Fruit fly (Drosophila melanogaster) whole organism, embryonic: ENCODE results near the gene Pisd.

Experiments
- ATbp ChIP-seq: fragments of 200-800 bp; sonication (Bioruptor generic); optimal IDR thresholded peaks from 2 replicates; lab custom pipeline; 2017; ENCODE audit warnings: missing biosample characterization, mild to moderate bottlenecking, missing genetic modification characterization, missing genetic modification reagents
- Awh ChIP-seq: fragments of 200-800 bp; sonication (Bioruptor generic); IDR thresholded peaks from 2 replicates; pipeline ENCODE4, ENCODE4 v1.3.6; 2022; ENCODE audit warnings: missing biosample characterization, missing genetic modification characterization
- Bteb2 ChIP-seq: fragments of 200-800 bp; sonication (Bioruptor generic); optimal IDR thresholded peaks from 2 replicates; lab custom pipeline; 2016; ENCODE audit warnings: missing biosample characterization, missing genetic modification characterization
- CG10267 ChIP-seq: fragments of 200-800 bp; sonication (Bioruptor generic); optimal IDR thresholded peaks from 2 replicates; lab custom pipeline; 2018; ENCODE audit warnings: missing biosample characterization, mild to moderate bottlenecking, missing genetic modification characterization, moderate library complexity
- CG10366 ChIP-seq: fragments of 200-800 bp; sonication (Bioruptor generic); IDR thresholded peaks from 2 replicates; pipeline ENCODE4 v1.3.6; 2022; ENCODE audit warnings: missing biosample characterization, missing genetic modification characterization
- CG10979 ChIP-seq: fragments of 200-800 bp; sonication (Bioruptor generic); optimal IDR thresholded peaks from 2 replicates; lab custom pipeline; 2018; ENCODE audit warnings: missing biosample characterization, mild to moderate bottlenecking, missing genetic modification characterization, moderate library complexity
- CG1233 ChIP-seq: fragments of 200-800 bp; sonication (Bioruptor generic); optimal IDR thresholded peaks from 4 replicates; lab custom pipeline; 2018; ENCODE audit warnings: missing biosample characterization, mild to moderate bottlenecking, missing genetic modification characterization
- CG12744 ChIP-seq: fragments of 200-800 bp; sonication (Bioruptor generic); optimal IDR thresholded peaks from 2 replicates; lab custom pipeline; 2016; ENCODE audit warnings: missing biosample characterization, missing genetic modification characterization
- CG13894 ChIP-seq: fragments of 200-800 bp; sonication (Bioruptor generic); optimal IDR thresholded peaks from 3 replicates; lab custom pipeline; 2018; ENCODE audit warnings: missing biosample characterization, mild to moderate bottlenecking, missing genetic modification characterization, moderate library complexity
- CG14965 ChIP-seq: fragments of 200-800 bp; sonication (Bioruptor generic); optimal IDR thresholded peaks from 2 replicates; lab custom pipeline; 2016; ENCODE audit warnings: missing biosample characterization, missing genetic modification characterization, borderline replicate concordance
- CG15514 ChIP-seq: fragments of 200-800 bp; sonication (Bioruptor generic); optimal IDR thresholded peaks from 3 replicates; lab custom pipeline; 2017; ENCODE audit warnings: missing biosample characterization, missing genetic modification characterization, mild to moderate bottlenecking, moderate library complexity, missing genetic modification reagents
- CG16863 ChIP-seq: fragments of 200-800 bp; sonication (Bioruptor generic); optimal IDR thresholded peaks from 3 replicates; lab custom pipeline; 2016; ENCODE audit warnings: missing biosample characterization, missing genetic modification characterization
- CG18599 ChIP-seq: fragments of 200-800 bp; sonication (Bioruptor generic); optimal IDR thresholded peaks from 3 replicates; lab custom pipeline; 2017; ENCODE audit warnings: missing biosample characterization, missing genetic modification characterization, mild to moderate bottlenecking, moderate library complexity, missing genetic modification reagents
- CG18764 ChIP-seq: fragments of 200-800 bp; sonication (Bioruptor generic); optimal IDR thresholded peaks from 3 replicates; lab custom pipeline; 2016; ENCODE audit warnings: missing biosample characterization, missing genetic modification characterization
- CG2116 ChIP-seq: fragments of 200-800 bp; sonication (Bioruptor generic); optimal IDR thresholded peaks from 3 replicates; lab custom pipeline; 2018; ENCODE audit warnings: missing biosample characterization, mild to moderate bottlenecking, missing genetic modification characterization
- CG2678 ChIP-seq: fragments of 200-800 bp; sonication (Bioruptor generic); optimal IDR thresholded peaks from 3 replicates; lab custom pipeline; 2019; ENCODE audit warnings: missing biosample characterization, mild to moderate bottlenecking, missing genetic modification characterization, moderate library complexity
- CG2889 ChIP-seq: fragments of 200-800 bp; sonication (Bioruptor generic); IDR thresholded peaks from 3 replicates; pipeline ENCODE4 v1.3.6; 2022; ENCODE audit warnings: missing biosample characterization, missing genetic modification characterization
- CG31224 ChIP-seq: fragments of 200-800 bp; sonication (Bioruptor generic); IDR thresholded peaks from 2 replicates; pipeline ENCODE4 v1.3.6; 2022; ENCODE audit warnings: missing biosample characterization, missing genetic modification characterization
- CG32772 ChIP-seq: fragments of 200-800 bp; sonication (Bioruptor generic); IDR thresholded peaks from 2 replicates; pipeline ENCODE4 v1.3.6; 2022; ENCODE audit warnings: missing biosample characterization, missing genetic modification characterization
- CG34422 ChIP-seq: fragments of 200-800 bp; sonication (Bioruptor generic); IDR thresholded peaks from 3 replicates; pipeline ENCODE4 v1.3.6; 2022; ENCODE audit warnings: missing biosample characterization, missing genetic modification characterization
- CG3726 ChIP-seq: fragments of 200-800 bp; sonication (Bioruptor generic); IDR thresholded peaks from 3 replicates; pipeline ENCODE4, ENCODE4 v1.3.6; 2022; ENCODE audit warnings: missing biosample characterization, missing genetic modification characterization
- CG4360 ChIP-seq: fragments of 200-800 bp; sonication (Bioruptor generic); IDR thresholded peaks from 2 replicates; pipeline ENCODE4 v1.3.6; 2022; ENCODE audit warnings: missing biosample characterization, missing genetic modification characterization
- CG6689 ChIP-seq: fragments of 200-800 bp; sonication (Bioruptor generic); IDR thresholded peaks from 2 replicates; pipeline ENCODE4 v1.3.6; 2022; ENCODE audit warnings: missing biosample characterization, missing genetic modification characterization
- CG7556 ChIP-seq: fragments of 200-800 bp; sonication (Bioruptor generic); optimal IDR thresholded peaks from 2 replicates; lab custom pipeline; 2017; ENCODE audit warnings: missing biosample characterization, mild to moderate bottlenecking, missing genetic modification characterization
- CG7745 ChIP-seq: fragments of 200-800 bp; sonication (Bioruptor generic); optimal IDR thresholded peaks from 2 replicates; lab custom pipeline; 2018; ENCODE audit warnings: missing biosample characterization, mild to moderate bottlenecking, missing genetic modification characterization, moderate library complexity
- CG9727 ChIP-seq: fragments of 200-800 bp; sonication (Bioruptor generic); optimal IDR thresholded peaks from 3 replicates; lab custom pipeline; 2017; ENCODE audit warnings: missing biosample characterization, mild to moderate bottlenecking, missing genetic modification characterization
- Dek ChIP-seq: fragments of 200-800 bp; sonication (Bioruptor generic); optimal IDR thresholded peaks from 3 replicates; lab custom pipeline; 2019; ENCODE audit warnings: missing biosample characterization, mild to moderate bottlenecking, missing genetic modification characterization, moderate library complexity
- E2f2 ChIP-seq: fragments of 200-800 bp; sonication (Bioruptor generic); IDR thresholded peaks from 2 replicates; pipeline ENCODE4 v1.3.6; 2022; ENCODE audit warnings: missing biosample characterization, missing genetic modification characterization
- Fer2 ChIP-seq: fragments of 200-800 bp; sonication (Bioruptor generic); optimal IDR thresholded peaks from 2 replicates; lab custom pipeline; 2018; ENCODE audit warnings: missing biosample characterization, mild to moderate bottlenecking, missing genetic modification characterization, moderate library complexity
- Rx ChIP-seq: fragments of 200-800 bp; sonication (Bioruptor generic); IDR thresholded peaks from 2 replicates; pipeline ENCODE4 v1.3.6; 2022; ENCODE audit warnings: missing biosample characterization, missing genetic modification characterization
- Sox102F ChIP-seq: fragments of 200-800 bp; sonication (Bioruptor generic); optimal IDR thresholded peaks from 2 replicates; lab custom pipeline; 2018; ENCODE audit warnings: missing biosample characterization, mild to moderate bottlenecking, missing genetic modification characterization, moderate library complexity
- TFAM ChIP-seq: fragments of 200-800 bp; sonication (Bioruptor generic); optimal IDR thresholded peaks from 2 replicates; lab custom pipeline; 2017; ENCODE audit warnings: missing biosample characterization, missing genetic modification characterization, inconsistent platforms
- Trl ChIP-seq, 3 experiments: fragments of >200 bp in 2 of 3; fragments of 200-800 bp in 1 of 3; sonication (Bioruptor generic) in 1 of 3; optimal IDR thresholded peaks; 2 replicates in 1 of 3; 3 replicates in 2 of 3; lab custom pipeline; 2016 to 2017; ENCODE audit warnings: missing biosample characterization in 1 of 3, missing genetic modification characterization in 1 of 3
- bigmax ChIP-seq: fragments of 200-800 bp; sonication (Bioruptor generic); optimal IDR thresholded peaks from 2 replicates; lab custom pipeline; 2018; ENCODE audit warnings: missing biosample characterization, mild to moderate bottlenecking, missing genetic modification characterization
- br ChIP-seq: fragments of >200 bp; optimal IDR thresholded peaks from 2 replicates; lab custom pipeline; 2017
- chif ChIP-seq, 2 experiments: fragments of 200-800 bp; sonication (Bioruptor generic); optimal IDR thresholded peaks; 3 replicates each; lab custom pipeline; 2016; ENCODE audit warnings: missing biosample characterization in 2 of 2, missing genetic modification characterization in 2 of 2
- crc ChIP-seq: fragments of 200-800 bp; sonication (Bioruptor generic); optimal IDR thresholded peaks from 2 replicates; lab custom pipeline; 2016; ENCODE audit warnings: missing biosample characterization, missing genetic modification characterization
- crol ChIP-seq: fragments of 200-800 bp; sonication (Bioruptor generic); IDR thresholded peaks from 2 replicates; pipeline ENCODE4 v1.3.6; 2022; ENCODE audit warnings: missing biosample characterization, missing genetic modification characterization
- danr ChIP-seq: fragments of 200-800 bp; sonication (Bioruptor generic); IDR thresholded peaks from 2 replicates; pipeline ENCODE4 v1.3.6; 2022; ENCODE audit warnings: missing biosample characterization, missing genetic modification characterization
- dm ChIP-seq: fragments of 200-800 bp; sonication (Bioruptor generic); optimal IDR thresholded peaks from 3 replicates; lab custom pipeline; 2016; ENCODE audit warnings: missing biosample characterization, missing genetic modification characterization
- gem ChIP-seq: fragments of 200-800 bp; sonication (Bioruptor generic); optimal IDR thresholded peaks from 2 replicates; lab custom pipeline; 2019; ENCODE audit warnings: missing biosample characterization, mild to moderate bottlenecking, missing genetic modification characterization, moderate library complexity
- jigr1 ChIP-seq: fragments of 200-800 bp; sonication (Bioruptor generic); IDR thresholded peaks from 3 replicates; pipeline ENCODE4 v1.3.6; 2022; ENCODE audit warnings: missing biosample characterization, missing genetic modification characterization
- lmd ChIP-seq: fragments of 200-800 bp; sonication (Bioruptor generic); IDR thresholded peaks from 2 replicates; pipeline ENCODE4 v1.3.6; 2022; ENCODE audit warnings: missing biosample characterization, missing genetic modification characterization
- odd ChIP-seq: fragments of 200-800 bp; sonication (Bioruptor generic); optimal IDR thresholded peaks from 2 replicates; lab custom pipeline; 2017; ENCODE audit warnings: missing biosample characterization, mild to moderate bottlenecking, missing genetic modification characterization
- pita ChIP-seq: fragments of 200-800 bp; sonication (Bioruptor generic); optimal IDR thresholded peaks from 2 replicates; lab custom pipeline; 2017; ENCODE audit warnings: missing biosample characterization, mild to moderate bottlenecking, missing genetic modification characterization
- pum ChIP-seq: fragments of 200-800 bp; sonication (Bioruptor generic); optimal IDR thresholded peaks from 2 replicates; lab custom pipeline; 2016; ENCODE audit warnings: missing biosample characterization, missing genetic modification characterization
- sima ChIP-seq: fragments of 200-800 bp; sonication (Bioruptor generic); optimal IDR thresholded peaks from 2 replicates; lab custom pipeline; 2016; ENCODE audit warnings: missing biosample characterization, missing genetic modification characterization
- sisA ChIP-seq: fragments of 200-800 bp; sonication (Bioruptor generic); IDR thresholded peaks from 2 replicates; pipeline ENCODE4 v1.3.6; 2022; ENCODE audit warnings: missing biosample characterization, missing genetic modification characterization
- tap ChIP-seq: fragments of 200-800 bp; optimal IDR thresholded peaks from 3 replicates; lab custom pipeline; 2019; ENCODE audit warnings: missing biosample characterization, mild to moderate bottlenecking, missing genetic modification characterization, moderate library complexity
- vfl ChIP-seq: fragments of 200-800 bp; sonication (Bioruptor generic); optimal IDR thresholded peaks from 2 replicates; lab custom pipeline; 2016; ENCODE audit warnings: missing biosample characterization, missing genetic modification characterization
- wor ChIP-seq: fragments of 200-800 bp; sonication (Bioruptor generic); IDR thresholded peaks from 2 replicates; pipeline ENCODE4 v1.3.6; 2022; ENCODE audit warnings: missing biosample characterization, missing genetic modification characterization

The Pisd gene

DNA sequence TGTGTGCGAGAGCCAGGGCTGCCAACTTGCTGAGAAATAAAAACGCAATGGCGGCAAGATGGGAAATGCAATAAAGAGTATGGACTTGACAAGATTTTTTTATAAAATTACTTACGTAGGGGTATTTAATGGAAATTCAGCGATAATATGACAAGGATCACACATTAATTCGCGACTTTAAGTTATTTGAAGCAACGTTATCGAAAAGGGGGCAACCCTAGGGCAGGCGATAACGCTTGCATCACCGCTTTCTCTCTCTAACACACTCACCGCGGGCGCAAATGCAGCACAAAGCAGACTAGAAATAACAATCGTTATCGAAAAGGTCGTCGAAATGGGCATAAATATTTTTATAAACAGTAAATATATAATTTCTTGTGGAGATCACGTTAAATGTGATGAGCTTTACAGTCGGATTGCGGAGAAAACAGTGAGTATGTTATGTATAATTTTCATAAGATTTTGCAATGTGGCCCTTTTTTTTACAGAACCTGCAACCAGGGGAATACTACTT is 2.5 kb upstream of the Pisd start, which contains the start of gene Rox8 (continued):
- TF ChIP-seq CG10366 (GFP tag; lab: Robert Waterston, UW) (no peak), CG7556 (GFP tag; lab: Kevin White, UChicago) (no peak), CG32772 (GFP tag; lab: Robert Waterston, UW) (no peak), CG4360 (no peak), jigr1 (GFP tag; lab: Robert Waterston, UW) (no peak), pita (GFP tag; lab: Kevin White, UChicago) (no peak), CG9727 (GFP tag; lab: Kevin White, UChicago) (peak; percentile 46), CG16863 (GFP tag; lab: Kevin White, UChicago) (peak; percentile 11), CG3726 (no peak), vfl (GFP tag; lab: Kevin White, UChicago) (no peak), Fer2 (tag; lab: Kevin White, UChicago) (peak; percentile 51), CG34422 (GFP tag; lab: Robert Waterston, UW) (peak; percentile 36; the same call in 1 of the 3 replicates), CG6689 (GFP tag; lab: Robert Waterston, UW) (no peak), lmd (GFP tag; lab: Robert Waterston, UW) (peak; percentile 17; the same call in 1 of the 2 replicates), pum (peak; percentile 27), chif (GFP tag; optimal IDR thresholded peaks at IDR 0.05; lab: Kevin White, UChicago) (peak in 1 of 2 experiments; percentile 26), crc (no peak), TFAM (no peak), CG15514 (GFP tag; lab: Kevin White, UChicago) (peak; percentile 73), CG31224 (GFP tag; lab: Robert Waterston, UW) (0 out of 2 replicates have a peak, but pooled peaks have one; percentile 7), CG2889 (no peak), CG10267 (tag; lab: Kevin White, UChicago) (peak; percentile 62), Sox102F (GFP tag; lab: Kevin White, UChicago) (no peak), CG18764 (GFP tag; lab: Kevin White, UChicago) (peak; percentile 22), CG2116 (GFP tag; lab: Kevin White, UChicago) (peak; percentile 94), CG18599 (GFP tag; lab: Kevin White, UChicago) (no peak), sisA (GFP tag; lab: Robert Waterston, UW) (no peak), odd (peak; percentile 31), br (lab: Kevin White, UChicago) (no peak), CG10979 (peak; percentile 38), wor (GFP tag; lab: Robert Waterston, UW) (no peak), tap (peak; percentile 31), bigmax (GFP tag; lab: Kevin White, UChicago) (no peak), Rx (no peak), CG12744 (GFP tag; lab: Kevin White, UChicago) (no peak), Dek (tag; lab: Kevin White, UChicago) (peak; percentile 31), gem (peak; percentile 60), CG1233 (peak; percentile 15), CG14965 (GFP tag; lab: Kevin White, UChicago) (no peak), danr (no peak), sima (no peak), E2f2 (GFP tag; lab: Robert Waterston, UW) (peak; percentile 57), ATbp (GFP tag; lab: Kevin White, UChicago) (no peak), CG2678 (tag; lab: Kevin White, UChicago) (peak; percentile 52), CG7745 (tag; lab: Kevin White, UChicago) (no peak), crol (no peak), CG13894 (tag; lab: Kevin White, UChicago) (peak; percentile 69), Trl (optimal IDR thresholded peaks at IDR 0.05; lab: Kevin White, UChicago) (no peak), Trl (GFP tag; optimal IDR thresholded peaks at IDR 0.05; lab: Kevin White, UChicago) (peak; percentile 22), Awh (no peak), dm (peak; percentile 42), Bteb2 (no peak)
